Worm (Caenorhabditis elegans) whole organism, L4 larva: ENCODE measurements around the gene T11G6.3.

Source experiments
- F26F4.8 ChIP-seq: fragments of 200-800 bp; sonication (Bioruptor generic); conservative IDR thresholded peaks from 2 replicates; pipeline ENCODE4 v1.3.6; 2022; ENCODE audit warnings: missing genetic modification characterization, missing compliant biosample characterization
- F37D6.2 ChIP-seq: sonication (generic microtip); optimal IDR thresholded peaks from 2 replicates; lab custom pipeline; 2016; ENCODE audit warnings: mild to moderate bottlenecking, missing genetic modification characterization, missing compliant biosample characterization
- F44E2.7 ChIP-seq: fragments of 200-800 bp; sonication (Bioruptor generic); IDR thresholded peaks from 2 replicates; pipeline ENCODE4 v2.1.2; 2022; ENCODE audit warnings: missing genetic modification characterization, missing compliant biosample characterization
- R02D3.7 ChIP-seq: fragments of 150-350 bp; sonication (generic microtip); optimal IDR thresholded peaks from 3 replicates; lab custom pipeline; 2014; ENCODE audit warnings: missing biosample characterization, missing genetic modification characterization
- T26A8.4 ChIP-seq: fragments of 200-800 bp; sonication (Bioruptor generic); IDR thresholded peaks from 2 replicates; pipeline ENCODE4 v1.3.6; 2022; ENCODE audit warnings: missing genetic modification characterization, missing compliant biosample characterization
- Y105C5A.15 ChIP-seq: fragments of 200-800 bp; sonication (Bioruptor generic); IDR thresholded peaks from 2 replicates; pipeline ENCODE4 v1.3.6; 2022; ENCODE audit warnings: missing genetic modification characterization, missing compliant biosample characterization
- aha-1 ChIP-seq: fragments of 150-350 bp; peaks from one replicate; lab custom pipeline; 2014; ENCODE audit warnings: missing biosample characterization, missing genetic modification characterization
- ama-1 ChIP-seq: fragments of 150-350 bp; optimal IDR thresholded peaks from 2 replicates; lab custom pipeline; 2014; ENCODE audit warnings: inconsistent platforms, mixed read lengths
- attf-4 ChIP-seq: sonication (generic microtip); optimal IDR thresholded peaks from 3 replicates; lab custom pipeline; 2017; ENCODE audit warnings: missing biosample characterization, missing genetic modification characterization
- ceh-20 ChIP-seq: fragments of 200-800 bp; sonication (Bioruptor generic); IDR thresholded peaks from 2 replicates; pipeline ENCODE4 v1.3.6; 2022; ENCODE audit warnings: missing genetic modification reagents, missing genetic modification characterization, missing compliant biosample characterization
- ceh-28 ChIP-seq: fragments of 150-350 bp; optimal IDR thresholded peaks from 2 replicates; lab custom pipeline; 2014; ENCODE audit warnings: missing biosample characterization, missing genetic modification reagents, missing genetic modification characterization
- ceh-44 ChIP-seq: fragments of 200-800 bp; sonication (Bioruptor generic); IDR thresholded peaks from 2 replicates; pipeline ENCODE4 v1.3.6; 2022; ENCODE audit warnings: missing genetic modification reagents, missing genetic modification characterization, missing compliant biosample characterization
- ceh-82 ChIP-seq: sonication (generic microtip); optimal IDR thresholded peaks from 2 replicates; lab custom pipeline; 2017; ENCODE audit warnings: missing biosample characterization, missing genetic modification characterization
- ces-1 ChIP-seq: fragments of 150-350 bp; sonication (generic microtip); optimal IDR thresholded peaks from 4 replicates; lab custom pipeline; 2014; ENCODE audit warnings: missing biosample characterization, missing genetic modification reagents, missing genetic modification characterization
- cey-2 ChIP-seq: sonication (generic microtip); optimal IDR thresholded peaks from 3 replicates; lab custom pipeline; 2017; ENCODE audit warnings: missing genetic modification characterization, mild to moderate bottlenecking, missing compliant biosample characterization, antibody characterized with exemption, borderline replicate concordance; ENCODE audit not compliant: insufficient read depth
- daf-19 ChIP-seq: fragments of 200-800 bp; sonication (Bioruptor generic); conservative IDR thresholded peaks from 2 replicates; pipeline ENCODE4 v1.3.6; 2022; ENCODE audit warnings: missing genetic modification characterization, missing compliant biosample characterization
- dmd-6 ChIP-seq: fragments of 200-800 bp; sonication (Bioruptor generic); IDR thresholded peaks from 2 replicates; pipeline ENCODE4 v1.3.6; 2022; ENCODE audit warnings: missing genetic modification reagents, missing genetic modification characterization, missing compliant biosample characterization
- dmd-8 ChIP-seq: fragments of 200-800 bp; sonication (Bioruptor generic); IDR thresholded peaks from 2 replicates; pipeline ENCODE4 v1.3.6; 2022; ENCODE audit warnings: missing genetic modification characterization, missing compliant biosample characterization
- dpl-1 ChIP-seq: fragments of 150-350 bp; optimal IDR thresholded peaks from 2 replicates; lab custom pipeline; 2014; ENCODE audit warnings: missing biosample characterization, missing genetic modification reagents, missing genetic modification characterization
- egl-43 ChIP-seq: fragments of 200-800 bp; sonication (Bioruptor generic); IDR thresholded peaks from 2 replicates; pipeline ENCODE4 v1.3.6; 2022; ENCODE audit warnings: missing genetic modification reagents, missing genetic modification characterization, missing compliant biosample characterization
- hlh-11 ChIP-seq: fragments of 200-800 bp; sonication (Bioruptor generic); optimal IDR thresholded peaks from 2 replicates; lab custom pipeline; 2018; ENCODE audit warnings: mild to moderate bottlenecking, missing genetic modification characterization, missing compliant biosample characterization
- lim-7 ChIP-seq: fragments of 200-800 bp; sonication (Bioruptor generic); IDR thresholded peaks from 2 replicates; pipeline ENCODE4 v1.3.6; 2022; ENCODE audit warnings: missing genetic modification characterization, missing compliant biosample characterization
- lin-38 ChIP-seq: fragments of 200-800 bp; sonication (Bioruptor generic); IDR thresholded peaks from 2 replicates; pipeline ENCODE4 v1.3.6; 2022; ENCODE audit warnings: missing genetic modification reagents, missing genetic modification characterization, missing compliant biosample characterization
- lsy-2 ChIP-seq, 2 experiments: fragments of 150-350 bp in 1 of 2; sonication (generic microtip) in 1 of 2; optimal IDR thresholded peaks; 2 replicates each; lab custom pipeline; 2014 to 2017; ENCODE audit warnings: missing biosample characterization in 2 of 2, missing genetic modification characterization in 2 of 2
- madf-9 ChIP-seq: fragments of 200-800 bp; sonication (Bioruptor generic); conservative IDR thresholded peaks from 2 replicates; pipeline ENCODE4 v1.3.6; 2022; ENCODE audit warnings: missing genetic modification reagents, missing genetic modification characterization, missing compliant biosample characterization
- mep-1 ChIP-seq: fragments of 150-350 bp; sonication (generic microtip); optimal IDR thresholded peaks from 3 replicates; lab custom pipeline; 2014; ENCODE audit warnings: missing biosample characterization, missing genetic modification characterization
- mxl-2 ChIP-seq: fragments of 200-800 bp; sonication (Bioruptor generic); conservative IDR thresholded peaks from 2 replicates; pipeline ENCODE4 v1.3.6; 2022; ENCODE audit warnings: missing genetic modification reagents, missing genetic modification characterization, missing compliant biosample characterization
- nhr-10 ChIP-seq: fragments of 150-350 bp; optimal IDR thresholded peaks from 2 replicates; lab custom pipeline; 2014; ENCODE audit warnings: missing biosample characterization, missing genetic modification characterization
- nhr-102 ChIP-seq: sonication (generic microtip); optimal IDR thresholded peaks from 2 replicates; lab custom pipeline; 2016; ENCODE audit warnings: mild to moderate bottlenecking, missing genetic modification characterization, moderate library complexity, missing compliant biosample characterization
- nhr-11 ChIP-seq: fragments of 150-350 bp; optimal IDR thresholded peaks from 2 replicates; lab custom pipeline; 2014; ENCODE audit warnings: missing biosample characterization, missing genetic modification characterization
- nhr-237 ChIP-seq: sonication (generic microtip); optimal IDR thresholded peaks from 2 replicates; lab custom pipeline; 2017; ENCODE audit warnings: missing biosample characterization, missing genetic modification characterization
- nhr-28 ChIP-seq: fragments of 150-350 bp; optimal IDR thresholded peaks from 2 replicates; lab custom pipeline; 2014; ENCODE audit warnings: missing biosample characterization, missing genetic modification characterization
- nhr-48 ChIP-seq: sonication (generic microtip); optimal IDR thresholded peaks from 2 replicates; lab custom pipeline; 2016; ENCODE audit warnings: mild to moderate bottlenecking, missing genetic modification characterization, missing compliant biosample characterization
- nhr-6 ChIP-seq: fragments of 150-350 bp; optimal IDR thresholded peaks from 2 replicates; lab custom pipeline; 2014; ENCODE audit warnings: missing biosample characterization, missing genetic modification characterization
- pqm-1 ChIP-seq: sonication (generic microtip); optimal IDR thresholded peaks from 2 replicates; lab custom pipeline; 2017; ENCODE audit warnings: missing biosample characterization, missing genetic modification characterization
- set-16 ChIP-seq: fragments of 200-800 bp; sonication (Bioruptor generic); IDR thresholded peaks from 2 replicates; pipeline ENCODE4 v1.3.6; 2022; ENCODE audit warnings: missing genetic modification reagents, missing genetic modification characterization, missing compliant biosample characterization
- snpc-1.2 ChIP-seq: fragments of 200-800 bp; sonication (Bioruptor generic); IDR thresholded peaks from 2 replicates; pipeline ENCODE4 v1.3.6; 2022; ENCODE audit warnings: missing genetic modification reagents, missing genetic modification characterization, missing compliant biosample characterization
- snpc-4 ChIP-seq: fragments of 150-350 bp; optimal IDR thresholded peaks from 2 replicates; lab custom pipeline; 2014; ENCODE audit warnings: missing biosample characterization, missing genetic modification characterization
- spr-1 ChIP-seq: sonication (generic microtip); optimal IDR thresholded peaks from 2 replicates; lab custom pipeline; 2016; ENCODE audit warnings: mild to moderate bottlenecking, missing genetic modification characterization, missing compliant biosample characterization
- tag-97 ChIP-seq: fragments of 200-800 bp; sonication (Bioruptor generic); IDR thresholded peaks from 2 replicates; pipeline ENCODE4 v1.3.6; 2022; ENCODE audit warnings: missing genetic modification characterization, missing compliant biosample characterization
- unc-39 ChIP-seq: sonication (generic microtip); optimal IDR thresholded peaks from 2 replicates; lab custom pipeline; 2017; ENCODE audit warnings: missing biosample characterization, missing genetic modification characterization
- zfp-3 ChIP-seq: fragments of 200-800 bp; sonication (Bioruptor generic); conservative IDR thresholded peaks from 2 replicates; pipeline ENCODE4 v1.3.6; 2022; ENCODE audit warnings: missing genetic modification reagents, missing genetic modification characterization, missing compliant biosample characterization
- zip-11 ChIP-seq: fragments of 200-800 bp; sonication (Bioruptor generic); IDR thresholded peaks from 2 replicates; pipeline ENCODE4 v1.3.6; 2022; ENCODE audit warnings: missing genetic modification characterization, missing compliant biosample characterization
- ztf-11 ChIP-seq: fragments of 150-350 bp; optimal IDR thresholded peaks from 2 replicates; lab custom pipeline; 2014; ENCODE audit warnings: missing biosample characterization, missing genetic modification characterization
- ztf-7 ChIP-seq: fragments of 150-350 bp; optimal IDR thresholded peaks from 2 replicates; lab custom pipeline; 2014; ENCODE audit warnings: missing biosample characterization, missing genetic modification characterization

T11G6.3 gene

DNA sequence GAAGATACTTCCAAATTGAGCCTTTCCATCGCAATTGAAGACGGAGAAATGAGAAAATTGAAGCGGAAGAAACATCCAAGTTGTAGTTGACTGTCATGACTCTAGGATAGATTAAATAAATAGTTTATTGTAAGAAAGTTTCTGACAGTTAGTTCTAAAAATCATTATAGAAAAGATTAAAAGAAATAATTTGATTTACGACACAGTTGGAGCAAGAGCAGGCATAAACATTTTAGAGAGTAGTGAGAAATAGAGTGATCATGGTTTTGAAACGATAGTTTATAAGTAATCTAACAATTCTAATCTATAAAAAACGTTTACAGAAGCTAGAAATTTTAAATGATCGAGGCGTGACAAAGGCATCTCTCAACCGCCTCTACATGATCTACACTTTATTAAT is 22.9 kb downstream of the T11G6.3 start, which contains the start of gene best-15:
Gene best-15 (minus strand): TSS at position 101 of the 400 bp plus-strand sequence.
- TF ChIP-seq lsy-2 (tag; optimal IDR thresholded peaks at IDR 0.05; lab: Kevin White, UChicago) (no peak), aha-1 (tag; lab: Kevin White, UChicago) (no peak), attf-4 (tag; lab: Kevin White, UChicago) (no peak)

DNA sequence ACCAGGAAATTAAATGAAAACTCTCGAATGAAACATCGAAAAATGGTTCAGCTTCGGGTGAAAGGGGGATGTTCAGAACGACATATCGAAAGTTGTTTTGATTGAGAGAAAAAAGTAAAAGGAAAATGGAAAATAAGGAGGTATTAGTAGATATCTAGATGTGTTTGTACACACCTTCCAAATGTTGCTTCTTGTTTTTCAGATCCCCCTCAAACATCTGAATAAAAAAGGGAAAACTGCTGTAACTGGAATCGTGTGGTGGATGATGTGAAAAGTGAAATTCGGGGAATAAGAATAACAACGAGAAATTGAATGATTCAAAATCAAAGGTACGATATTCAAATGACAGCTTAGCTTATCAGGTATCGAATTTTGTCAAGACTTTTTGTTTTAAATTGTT is 27.0 kb downstream of the T11G6.3 start, which contains the start of gene npax-3:
Gene npax-3 (minus strand): TSS at position 101 of the 400 bp plus-strand sequence.
- no peak for TF ChIP-seq lin-38
- no peak for TF ChIP-seq nhr-6 (tag; lab: Kevin White, UChicago)
- no peak for TF ChIP-seq attf-4 (tag; lab: Kevin White, UChicago)
- TF ChIP-seq F44E2.7 (GFP tag; lab: Robert Waterston, UW): no peak
- TF ChIP-seq ceh-82 (tag; lab: Kevin White, UChicago): no peak

DNA sequence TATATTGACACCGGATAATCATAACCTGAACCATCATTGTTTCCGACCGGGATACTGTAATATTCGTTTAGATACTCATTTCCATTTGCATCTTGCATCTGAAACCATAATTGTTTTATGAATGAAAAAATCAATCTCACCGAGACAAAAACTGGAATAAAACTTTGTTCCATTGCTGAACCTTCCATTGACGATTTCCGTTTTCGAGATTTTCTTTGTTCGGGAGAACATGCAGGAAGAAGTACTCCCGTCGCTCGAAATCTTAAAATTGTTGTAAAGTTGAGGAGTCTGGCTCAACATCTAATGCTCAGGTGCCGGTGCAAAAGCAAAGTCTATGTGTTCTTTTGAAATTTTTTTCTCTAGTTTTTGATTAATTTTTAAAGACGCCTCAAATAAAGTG is 29.0 kb downstream of the T11G6.3 start:
- TF ChIP-seq zfp-3 (no peak), dmd-6 (peak; percentile 7; the same call in 1 of the 2 replicates), F37D6.2 (tag; lab: Kevin White, UChicago) (no peak), cey-2 (tag; lab: Kevin White, UChicago) (no peak), T26A8.4 (peak; percentile 41; the same call in 1 of the 2 replicates)

DNA sequence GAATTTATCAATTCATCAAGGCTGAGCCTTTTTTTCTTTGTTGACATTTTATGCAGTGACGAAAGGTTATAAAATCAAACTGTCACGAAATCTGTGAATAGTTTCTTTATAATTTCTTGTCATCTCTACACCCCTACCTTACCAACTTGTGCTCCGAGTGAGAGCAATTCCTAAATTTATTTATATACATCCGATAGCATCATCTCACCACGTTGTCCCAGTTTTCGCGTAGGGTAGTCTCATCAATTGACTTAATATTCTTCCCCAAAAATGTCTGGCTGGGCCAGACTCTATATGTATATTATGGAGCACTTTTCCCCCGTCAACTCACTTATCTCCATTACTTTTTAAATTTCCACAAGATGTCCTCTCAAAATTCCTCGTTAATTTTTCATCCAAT is 29.7 kb downstream of the T11G6.3 start:
- TF ChIP-seq R02D3.7 (tag; lab: Kevin White, UChicago) (no peak), ces-1 (GFP tag; lab: Kevin White, UChicago) (no peak), ceh-44 (no peak), nhr-10 (no peak), dmd-8 (no peak), F26F4.8 (GFP tag; lab: Robert Waterston, UW) (no peak), mxl-2 (GFP tag; lab: Robert Waterston, UW) (no peak), lim-7 (GFP tag; lab: Robert Waterston, UW) (no peak), set-16 (GFP tag; lab: Robert Waterston, UW) (no peak), nhr-48 (tag; lab: Kevin White, UChicago) (no peak), unc-39 (tag; lab: Kevin White, UChicago) (no peak), hlh-11 (tag; lab: Kevin White, UChicago) (no peak), T26A8.4 (0 out of 2 replicates have a peak, but pooled peaks have one; percentile 32), mep-1 (tag; lab: Kevin White, UChicago) (no peak), zip-11 (GFP tag; lab: Robert Waterston, UW) (no peak), ama-1 (lab: Kevin White, UChicago) (peak; percentile 18), nhr-237 (tag; lab: Kevin White, UChicago) (no peak), ceh-28 (tag; lab: Kevin White, UChicago) (no peak), tag-97 (GFP tag; lab: Robert Waterston, UW) (no peak), Y105C5A.15 (GFP tag; lab: Robert Waterston, UW) (no peak), zfp-3 (0 out of 2 replicates have a peak, but pooled peaks have one; percentile 30), daf-19 (GFP tag; lab: Robert Waterston, UW) (peak; percentile 55; the same call in 1 of the 2 replicates), egl-43 (GFP tag; lab: Robert Waterston, UW) (0 out of 2 replicates have a peak, but pooled peaks have one; percentile 23), nhr-102 (tag; lab: Kevin White, UChicago) (peak; percentile 8)

DNA sequence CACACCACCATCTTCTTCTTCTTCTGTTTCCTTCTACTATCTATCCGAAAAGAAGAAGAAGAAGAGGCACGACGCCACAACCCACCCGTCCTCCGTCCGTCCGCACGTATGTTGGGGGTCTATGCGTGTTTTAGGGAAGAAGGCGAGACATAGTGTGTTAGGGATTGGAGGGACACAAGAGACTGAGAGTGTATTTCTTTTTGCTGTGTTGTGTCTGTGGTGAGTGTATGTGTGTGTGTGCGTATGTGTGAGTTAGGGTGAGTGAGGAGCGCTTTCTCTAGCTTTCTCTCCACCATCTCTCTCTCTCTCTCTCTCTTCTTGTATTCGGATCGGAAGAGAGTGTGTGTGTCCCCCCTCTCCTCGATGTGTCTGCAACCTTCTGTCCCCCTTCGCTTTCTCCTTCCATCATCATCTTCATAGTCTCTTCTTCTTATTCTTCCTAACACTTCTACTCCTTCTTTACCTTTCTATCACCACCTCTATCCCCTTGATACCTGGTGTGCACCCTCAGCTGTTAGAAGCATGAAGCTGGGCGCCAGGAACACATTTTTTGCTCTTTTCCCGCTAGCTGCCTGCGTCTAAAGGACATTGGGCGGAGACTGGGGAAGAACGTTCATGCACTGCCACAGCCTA is 33.2 kb downstream of the T11G6.3 start:
- no peak for TF ChIP-seq ztf-11 (tag; lab: Kevin White, UChicago)
- peak; percentile 39 for TF ChIP-seq dpl-1 (GFP tag; lab: Kevin White, UChicago)
- TF ChIP-seq spr-1: peak; percentile 61
- TF ChIP-seq ceh-44: no peak
- TF ChIP-seq snpc-4 (tag; lab: Kevin White, UChicago): no peak
- 0 out of 2 replicates have a peak, but pooled peaks have one; percentile 6 for TF ChIP-seq madf-9 (GFP tag; lab: Robert Waterston, UW)
- 0 out of 2 replicates have a peak, but pooled peaks have one; percentile 50 for TF ChIP-seq snpc-1.2 (GFP tag; lab: Robert Waterston, UW)
- TF ChIP-seq pqm-1 (tag; lab: Kevin White, UChicago): peak; percentile 33
- TF ChIP-seq hlh-11 (tag; lab: Kevin White, UChicago): peak; percentile 93
- TF ChIP-seq nhr-28 (tag; lab: Kevin White, UChicago): peak; percentile 96
- peak; percentile 40 for TF ChIP-seq ztf-7
- TF ChIP-seq nhr-11 (tag; lab: Kevin White, UChicago): peak; percentile 93
- TF ChIP-seq ceh-20 (GFP tag; lab: Robert Waterston, UW): peak; percentile 76; the same call in 1 of the 2 replicates
- TF ChIP-seq attf-4 (tag; lab: Kevin White, UChicago): no peak
